Worm (Caenorhabditis elegans): Measurements from ENCODE around the gene str-145.

str-145 gene

DNA sequence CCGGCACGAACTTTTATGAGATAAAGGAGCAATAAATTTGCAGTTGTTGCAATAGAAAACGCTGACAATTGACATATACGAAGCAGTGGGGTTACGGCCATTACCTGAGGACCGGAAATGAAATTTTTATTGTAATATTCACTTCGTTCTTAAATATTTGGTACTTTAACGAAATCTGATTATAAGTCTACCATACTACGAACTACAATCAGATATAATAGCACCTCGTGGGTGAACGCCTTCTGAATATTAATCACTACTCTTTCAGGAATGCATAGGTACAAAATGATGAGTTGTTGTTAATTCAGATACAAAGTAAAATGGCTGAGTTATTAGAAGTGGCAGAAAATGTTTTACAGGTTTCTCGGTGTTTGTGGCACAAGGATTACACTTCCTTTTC, 5.8 kb downstream of the str-145 start, which contains the start of gene str-129:
TSS of gene str-129 (minus strand) at position 101 of the 400 bp plus-strand sequence.
- TF ChIP-seq efl-1 (GFP tag; optimal IDR thresholded peaks at IDR 0.05) (no peak), ztf-18 (tag; optimal IDR thresholded peaks at IDR 0.05) (no peak), zim-3 (tag; optimal IDR thresholded peaks at IDR 0.05) (no peak), xnd-1 (tag; optimal IDR thresholded peaks at IDR 0.05) (no peak), bed-2 (GFP tag; IDR thresholded peaks at IDR 0.05) (no peak), hlh-26 (GFP tag; conservative IDR thresholded peaks at IDR 0.05) (no peak), ceh-79 (tag; optimal IDR thresholded peaks at IDR 0.05) (no peak), nhr-80 (tag; optimal IDR thresholded peaks at IDR 0.05) (no peak), hmg-1.2 (GFP tag; IDR thresholded peaks at IDR 0.05) (no peak), ceh-91 (GFP tag; IDR thresholded peaks at IDR 0.05) (no peak), ceh-27 (GFP tag; optimal IDR thresholded peaks at IDR 0.05) (no peak), bed-1 (GFP tag; IDR thresholded peaks at IDR 0.05) (no peak), egl-44 (GFP tag; IDR thresholded peaks at IDR 0.05) (no peak), nhr-120 (GFP tag; IDR thresholded peaks at IDR 0.05) (no peak), snpc-4 (GFP tag; optimal IDR thresholded peaks at IDR 0.05) (no peak), snpc-4 (tag; optimal IDR thresholded peaks at IDR 0.05) (no peak), F57C9.4 (tag; optimal IDR thresholded peaks at IDR 0.05) (no peak), attf-5 (GFP tag; optimal IDR thresholded peaks at IDR 0.05) (no peak), aptf-2 (GFP tag; conservative IDR thresholded peaks at IDR 0.05) (no peak), lsl-1 (GFP tag; optimal IDR thresholded peaks at IDR 0.05) (no peak)

DNA sequence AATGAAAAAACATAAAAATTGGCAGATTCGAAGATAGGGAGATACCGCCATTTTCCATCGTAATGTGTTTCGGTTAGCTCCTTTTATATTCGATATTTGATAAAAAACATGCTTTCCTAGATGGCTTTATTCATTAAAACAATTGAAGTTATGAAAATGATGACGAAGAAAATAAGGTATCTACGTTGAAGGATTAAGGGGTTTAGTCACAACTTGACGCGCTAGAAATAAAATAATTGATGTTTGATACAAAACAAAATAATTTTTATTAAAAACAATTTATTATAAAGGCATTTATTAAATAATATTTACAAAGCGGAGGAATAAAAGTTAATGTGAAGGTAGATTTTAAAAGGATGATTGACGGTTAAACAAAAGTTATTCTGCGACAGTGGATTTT, 7.5 kb downstream of the str-145 start, which contains the start of gene str-130:
TSS of gene str-130 (minus strand) at position 101 of the 400 bp plus-strand sequence.
- TF ChIP-seq ekl-4 (GFP tag; IDR thresholded peaks at IDR 0.05) (no peak), ztf-3 (GFP tag; optimal IDR thresholded peaks at IDR 0.05) (no peak), ceh-79 (tag; optimal IDR thresholded peaks at IDR 0.05) (no peak), F10E7.11 (tag; optimal IDR thresholded peaks at IDR 0.05) (no peak)

DNA sequence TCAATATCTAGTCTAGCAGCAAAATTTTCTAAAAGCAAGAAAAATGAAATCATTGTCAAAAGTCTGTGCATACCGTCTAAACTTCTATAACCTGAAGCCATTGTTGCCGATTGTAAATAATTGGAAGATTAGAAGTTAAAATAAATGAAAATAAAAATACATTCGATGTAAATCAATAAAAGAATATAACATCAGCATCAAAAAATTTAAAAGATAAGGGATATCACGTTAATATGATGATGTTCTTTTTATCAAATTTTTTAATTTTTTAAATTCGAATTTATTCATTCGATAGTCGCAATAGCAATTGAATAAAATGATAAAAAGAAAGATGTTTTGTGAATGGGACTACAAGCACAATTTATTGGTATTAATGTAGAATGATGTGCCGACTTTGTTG, 13.0 kb downstream of the str-145 start, which contains the start of gene C09H5.7:
TSS of gene C09H5.7 (minus strand) at position 101 of the 400 bp plus-strand sequence.
- TF ChIP-seq madf-6 (GFP tag; IDR thresholded peaks at IDR 0.05) (no peak), F57C9.4 (tag; optimal IDR thresholded peaks at IDR 0.05) (no peak), lin-26 (GFP tag; IDR thresholded peaks at IDR 0.05) (no peak), cebp-1 (GFP tag; IDR thresholded peaks at IDR 0.05) (no peak), cebp-1 (tag; optimal IDR thresholded peaks at IDR 0.05) (no peak), Y53G8AR.9 (GFP tag; conservative IDR thresholded peaks at IDR 0.05) (no peak), ztf-6 (GFP tag; IDR thresholded peaks at IDR 0.05) (no peak), nfya-1 (tag; optimal IDR thresholded peaks at IDR 0.05; ENCODE audit: borderline replicate concordance, insufficient read depth) (no peak), let-607 (tag; optimal IDR thresholded peaks at IDR 0.05) (no peak), hlh-26 (GFP tag; conservative IDR thresholded peaks at IDR 0.05) (no peak), somi-1 (GFP tag; optimal IDR thresholded peaks at IDR 0.05) (no peak), ZK185.1 (tag; optimal IDR thresholded peaks at IDR 0.05; ENCODE audit: poor library complexity, severe bottlenecking) (no peak), pbrm-1 (GFP tag; IDR thresholded peaks at IDR 0.05) (no peak), F39B2.1 (GFP tag; IDR thresholded peaks at IDR 0.05) (no peak), ztf-26 (tag; optimal IDR thresholded peaks at IDR 0.05) (no peak), K12H6.12 (tag; optimal IDR thresholded peaks at IDR 0.05) (no peak), ztf-3 (GFP tag; optimal IDR thresholded peaks at IDR 0.05) (no peak), dpl-1 (GFP tag; optimal IDR thresholded peaks at IDR 0.05) (no peak), hsf-1 (GFP tag; IDR thresholded peaks at IDR 0.05) (no peak), atf-7 (tag; optimal IDR thresholded peaks at IDR 0.05) (no peak)
